Worm (Caenorhabditis elegans) whole organism, L4/young adult: ENCODE measurements around the gene B0280.9.

Experiments used
- W03F9.2 ChIP-seq: fragments of 150-350 bp; optimal IDR thresholded peaks from 2 replicates; lab custom pipeline; 2014; ENCODE audit warnings: missing biosample characterization, missing genetic modification characterization
- dao-5 ChIP-seq: sonication (generic microtip); optimal IDR thresholded peaks from 2 replicates; lab custom pipeline; 2016; ENCODE audit warnings: missing genotype, missing genetic modification characterization, moderate library complexity, missing compliant biosample characterization

- TF ChIP-seq W03F9.2 (tag; lab: Kevin White, UChicago) = no peak
- no peak for TF ChIP-seq dao-5 (tag; lab: Kevin White, UChicago)
Observed at ce11 chrIII:7076386-7076785, 46.3 kb downstream of the B0280.9 start, which contains the start of gene ZK418.13.
